Fruit fly (Drosophila melanogaster): Measurements from ENCODE around the gene PIG-T.

PIG-T gene

dm6 chrX:8407124-8407775 lies at the start of gene PIG-T:
PIG-T (minus strand) TSS chrX:8407263.
- TF ChIP-seq usp (GFP tag; optimal IDR thresholded peaks at IDR 0.05), result no peak
- no peak for TF ChIP-seq Dll (optimal IDR thresholded peaks at IDR 0.05)
- no peak for TF ChIP-seq pan (optimal IDR thresholded peaks at IDR 0.05)
- no peak for TF ChIP-seq EcR (GFP tag; optimal IDR thresholded peaks at IDR 0.05)
- TF ChIP-seq psq (optimal IDR thresholded peaks at IDR 0.05), result no peak
- TF ChIP-seq CG8478 (optimal IDR thresholded peaks at IDR 0.05), result no peak

dm6 chrX:8455019-8455555 lies 48.0 kb upstream of the PIG-T start, which contains the start of gene org-1:
org-1 (minus strand) TSS chrX:8455069.
- no peak for TF ChIP-seq usp (GFP tag; optimal IDR thresholded peaks at IDR 0.05)

DNA sequence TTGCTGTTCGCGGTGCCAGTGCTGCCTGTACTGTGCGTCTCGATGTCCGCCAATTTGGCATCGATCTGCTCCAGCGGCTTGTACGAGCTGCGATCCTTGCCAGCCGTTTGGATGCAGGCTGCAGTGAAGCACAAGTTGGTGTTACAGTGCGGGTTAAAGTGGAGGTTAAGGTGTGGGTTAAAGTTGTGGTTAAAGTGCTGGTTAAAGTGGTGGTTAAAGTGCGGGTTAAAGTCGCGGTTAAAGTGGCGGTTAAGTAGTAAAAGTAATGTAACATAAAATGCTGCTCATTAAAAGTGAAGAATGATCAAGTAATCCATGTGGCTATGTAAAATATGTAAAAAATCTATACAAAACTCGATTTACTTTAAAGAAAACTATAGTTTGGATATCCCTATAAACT lies 45.1 kb upstream of the PIG-T start:
- TF ChIP-seq CG8478 (optimal IDR thresholded peaks at IDR 0.05) (no peak), usp (GFP tag; optimal IDR thresholded peaks at IDR 0.05) (no peak), pan (optimal IDR thresholded peaks at IDR 0.05) (no peak), Dll (optimal IDR thresholded peaks at IDR 0.05) (no peak), psq (optimal IDR thresholded peaks at IDR 0.05) (no peak), EcR (GFP tag; optimal IDR thresholded peaks at IDR 0.05) (no peak)

DNA sequence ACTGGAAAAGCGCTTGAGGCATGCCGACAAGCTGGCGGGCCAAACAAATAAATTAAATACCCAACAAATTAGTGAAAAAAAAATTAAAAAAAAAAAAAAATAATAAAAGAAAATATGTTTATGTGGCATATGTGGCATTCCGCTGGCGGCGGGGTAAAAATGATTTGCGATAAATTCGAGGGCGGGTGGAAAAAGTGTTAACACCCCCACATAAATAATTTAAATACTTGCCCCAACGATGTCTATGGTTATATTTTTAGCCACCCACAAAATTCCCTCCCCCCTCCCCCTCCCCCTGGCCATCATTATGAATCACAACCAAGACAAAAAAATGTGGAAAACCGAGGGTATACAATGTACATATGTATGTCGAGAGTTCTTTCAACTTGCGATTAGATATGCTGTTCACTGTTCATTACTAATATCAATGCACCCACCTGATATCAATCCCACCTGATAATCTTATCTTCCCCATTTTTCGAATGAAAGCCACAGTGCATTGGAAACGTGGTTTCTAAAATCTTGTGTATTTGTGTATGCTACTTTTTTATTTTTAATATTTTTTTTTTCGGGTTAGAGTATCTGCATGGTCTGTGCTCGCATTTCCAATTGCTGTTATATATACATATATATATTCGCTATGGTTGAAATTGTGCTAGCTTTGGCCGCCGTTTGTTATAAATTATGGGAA lies 43.3 kb upstream of the PIG-T start:
- TF ChIP-seq psq (optimal IDR thresholded peaks at IDR 0.05) (no peak), Dll (optimal IDR thresholded peaks at IDR 0.05) (no peak), usp (GFP tag; optimal IDR thresholded peaks at IDR 0.05) (no peak), CG8478 (optimal IDR thresholded peaks at IDR 0.05) (no peak), pan (optimal IDR thresholded peaks at IDR 0.05) (no peak), EcR (GFP tag; optimal IDR thresholded peaks at IDR 0.05) (no peak)

DNA sequence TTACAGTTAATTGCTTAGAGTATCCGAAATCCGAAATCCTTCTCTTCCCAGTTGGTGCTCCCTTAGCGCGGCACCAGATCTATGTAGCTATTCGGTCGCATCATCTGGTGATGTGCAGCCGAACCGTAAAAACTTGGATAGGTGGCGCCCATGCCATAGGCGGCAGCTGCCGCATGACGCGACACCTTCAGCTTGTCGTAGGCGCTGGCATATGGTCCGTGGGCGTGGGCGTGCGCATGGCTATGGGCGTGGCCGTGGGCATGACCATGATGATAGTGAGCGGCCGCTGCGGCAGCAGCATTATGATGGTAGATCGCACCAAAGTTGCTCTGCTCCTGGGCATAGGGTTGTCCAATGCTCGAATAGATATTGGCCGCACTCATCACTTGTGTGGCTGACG lies 41.1 kb upstream of the PIG-T start:
- TF ChIP-seq pan (optimal IDR thresholded peaks at IDR 0.05) (no peak), EcR (GFP tag; optimal IDR thresholded peaks at IDR 0.05) (no peak), Dll (optimal IDR thresholded peaks at IDR 0.05) (no peak), usp (GFP tag; optimal IDR thresholded peaks at IDR 0.05) (no peak), CG8478 (optimal IDR thresholded peaks at IDR 0.05) (no peak), psq (optimal IDR thresholded peaks at IDR 0.05) (no peak)

DNA sequence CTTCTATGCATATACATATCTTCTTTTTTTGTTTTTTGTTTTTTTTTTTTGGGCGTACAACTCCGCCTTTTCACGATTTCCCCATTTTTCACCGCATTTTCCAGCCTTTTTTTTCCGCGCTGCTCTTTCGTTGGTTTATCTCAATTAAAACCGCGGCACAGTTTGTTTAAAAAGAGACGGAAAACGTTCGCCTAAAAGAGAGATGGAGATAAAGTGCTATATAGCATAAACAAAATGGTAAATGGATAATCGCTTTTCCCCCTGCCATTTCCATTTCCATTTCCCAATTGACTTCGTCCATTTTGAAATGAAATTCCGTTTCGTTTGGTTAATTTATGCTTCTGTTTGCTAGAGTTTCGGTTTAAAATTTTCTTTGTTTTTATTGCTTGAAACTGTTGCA lies 40.1 kb upstream of the PIG-T start:
- no peak for TF ChIP-seq psq (optimal IDR thresholded peaks at IDR 0.05)
- TF ChIP-seq CG8478 (optimal IDR thresholded peaks at IDR 0.05), result no peak
- no peak for TF ChIP-seq EcR (GFP tag; optimal IDR thresholded peaks at IDR 0.05)
- TF ChIP-seq usp (GFP tag; optimal IDR thresholded peaks at IDR 0.05), result no peak
- TF ChIP-seq pan (optimal IDR thresholded peaks at IDR 0.05), result no peak
- TF ChIP-seq Dll (optimal IDR thresholded peaks at IDR 0.05), result no peak

dm6 chrX:8444883-8445572 lies 38.0 kb upstream of the PIG-T start:
- TF ChIP-seq pan (optimal IDR thresholded peaks at IDR 0.05) (no peak), psq (optimal IDR thresholded peaks at IDR 0.05) (no peak), EcR (GFP tag; optimal IDR thresholded peaks at IDR 0.05) (no peak), usp (GFP tag; optimal IDR thresholded peaks at IDR 0.05) (no peak), Dll (optimal IDR thresholded peaks at IDR 0.05) (no peak), CG8478 (optimal IDR thresholded peaks at IDR 0.05) (no peak)

DNA sequence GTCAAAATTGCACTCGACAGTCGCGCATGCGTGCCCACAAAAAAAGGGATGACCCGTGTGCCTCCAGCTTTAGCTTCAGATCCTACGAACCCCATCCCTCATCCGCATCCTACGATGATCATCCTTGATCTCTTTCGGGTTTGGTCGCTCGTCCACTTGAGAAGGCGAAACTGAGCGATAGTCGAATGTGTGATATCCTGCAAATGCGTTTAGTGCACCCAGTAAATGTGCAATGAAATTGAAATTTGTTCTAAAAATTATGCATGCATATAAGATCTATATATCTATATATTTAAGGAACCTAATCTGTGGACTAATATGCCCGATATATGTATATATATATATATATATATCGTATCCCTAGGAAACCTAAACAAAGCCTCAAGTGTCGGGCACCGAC lies 37.2 kb upstream of the PIG-T start:
- TF ChIP-seq EcR (GFP tag; optimal IDR thresholded peaks at IDR 0.05), result no peak
- TF ChIP-seq Dll (optimal IDR thresholded peaks at IDR 0.05), result no peak
- TF ChIP-seq CG8478 (optimal IDR thresholded peaks at IDR 0.05), result no peak
- TF ChIP-seq pan (optimal IDR thresholded peaks at IDR 0.05), result no peak
- TF ChIP-seq psq (optimal IDR thresholded peaks at IDR 0.05), result no peak
- TF ChIP-seq usp (GFP tag; optimal IDR thresholded peaks at IDR 0.05), result no peak

dm6 chrX:8442912-8443311 lies 35.8 kb upstream of the PIG-T start:
- TF ChIP-seq usp (GFP tag; optimal IDR thresholded peaks at IDR 0.05) (no peak), CG8478 (optimal IDR thresholded peaks at IDR 0.05) (no peak), pan (optimal IDR thresholded peaks at IDR 0.05) (no peak), Dll (optimal IDR thresholded peaks at IDR 0.05) (no peak), psq (optimal IDR thresholded peaks at IDR 0.05) (no peak), EcR (GFP tag; optimal IDR thresholded peaks at IDR 0.05) (no peak)

DNA sequence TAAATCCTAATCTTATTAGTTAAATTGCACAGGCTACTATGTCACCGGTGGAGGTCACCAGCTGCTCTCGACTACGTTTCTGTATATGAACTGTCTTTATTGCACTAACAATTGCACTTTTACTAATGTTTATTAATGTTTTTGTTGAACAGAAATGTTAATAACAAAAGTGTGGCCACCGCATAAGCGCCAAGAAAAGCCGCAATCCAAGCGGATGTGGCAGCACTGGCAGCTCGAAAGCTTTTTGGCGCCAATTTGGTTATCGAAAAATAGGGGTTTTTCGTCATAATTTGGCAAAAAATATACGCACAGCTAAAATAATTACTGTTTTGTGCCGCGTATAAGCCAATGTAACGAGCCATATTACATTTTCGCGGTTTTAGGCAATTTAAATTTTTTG lies 35.1 kb upstream of the PIG-T start, which contains the start of gene CG12123:
Gene CG12123, minus strand, starts transcription at position 188 of the 400 bp plus-strand sequence.
- no peak for TF ChIP-seq pan (optimal IDR thresholded peaks at IDR 0.05)
- no peak for TF ChIP-seq Dll (optimal IDR thresholded peaks at IDR 0.05)
- no peak for TF ChIP-seq psq (optimal IDR thresholded peaks at IDR 0.05)
- no peak for TF ChIP-seq usp (GFP tag; optimal IDR thresholded peaks at IDR 0.05)
- no peak for TF ChIP-seq EcR (GFP tag; optimal IDR thresholded peaks at IDR 0.05)
- TF ChIP-seq CG8478 (optimal IDR thresholded peaks at IDR 0.05), result no peak

dm6 chrX:8437285-8438110 lies 30.4 kb upstream of the PIG-T start, which contains the start of gene Miga:
Miga (minus strand) TSS chrX:8437820.
- TF ChIP-seq CG8478 (optimal IDR thresholded peaks at IDR 0.05) (no peak), EcR (GFP tag; optimal IDR thresholded peaks at IDR 0.05) (no peak), usp (GFP tag; optimal IDR thresholded peaks at IDR 0.05) (no peak), Dll (optimal IDR thresholded peaks at IDR 0.05) (no peak), psq (optimal IDR thresholded peaks at IDR 0.05) (no peak), pan (optimal IDR thresholded peaks at IDR 0.05) (no peak)

Data from whole organism.